Worm (Caenorhabditis elegans) whole organism, midembryonic: ENCODE measurements around the gene mks-3.

Experiments used
- T22C8.4 ChIP-seq: fragments of 200-800 bp; sonication (Bioruptor generic); IDR thresholded peaks from 2 replicates; pipeline ENCODE4 v1.3.6; 2022; ENCODE audit warnings: missing genetic modification characterization, missing compliant biosample characterization
- cog-1 ChIP-seq: sonication (generic microtip); optimal IDR thresholded peaks from 2 replicates; lab custom pipeline; 2016; ENCODE audit warnings: missing genetic modification characterization, missing compliant biosample characterization
- flt-1 ChIP-seq: fragments of 200-800 bp; sonication (Bioruptor generic); IDR thresholded peaks from 2 replicates; pipeline ENCODE4 v1.3.6; 2022; ENCODE audit warnings: missing genetic modification characterization, missing compliant biosample characterization
- med-1 ChIP-seq: sonication (generic microtip); optimal IDR thresholded peaks from 2 replicates; lab custom pipeline; 2017; ENCODE audit warnings: missing genetic modification characterization, mild to moderate bottlenecking, missing compliant biosample characterization, antibody characterized with exemption, missing genetic modification reagents; ENCODE audit not compliant: insufficient read depth
- ref-1 ChIP-seq: fragments of 200-800 bp; sonication (Bioruptor generic); conservative IDR thresholded peaks from 2 replicates; pipeline ENCODE4 v1.3.6; 2022; ENCODE audit warnings: missing genetic modification reagents, missing genetic modification characterization, missing compliant biosample characterization
- tab-1 ChIP-seq: fragments of 200-800 bp; sonication (Bioruptor generic); IDR thresholded peaks from 2 replicates; pipeline ENCODE4 v1.3.6; 2022; ENCODE audit warnings: missing genetic modification characterization, missing compliant biosample characterization
- ztf-23 ChIP-seq: fragments of 200-800 bp; sonication (Bioruptor generic); IDR thresholded peaks from 2 replicates; pipeline ENCODE4 v1.3.6; 2022; ENCODE audit warnings: missing genetic modification reagents, missing genetic modification characterization, missing compliant biosample characterization
- ztf-29 ChIP-seq: fragments of 200-800 bp; sonication (Bioruptor generic); IDR thresholded peaks from 2 replicates; pipeline ENCODE4 v1.3.6; 2022; ENCODE audit warnings: missing genetic modification reagents, missing genetic modification characterization, missing compliant biosample characterization

ce11 chrII:7542952-7543351, 40.5 kb downstream of the mks-3 start:
- TF ChIP-seq flt-1 = no peak
- no peak for TF ChIP-seq tab-1 (GFP tag; lab: Robert Waterston, UW)
- no peak for TF ChIP-seq T22C8.4 (GFP tag; lab: Robert Waterston, UW)
- no peak for TF ChIP-seq ztf-29
- no peak for TF ChIP-seq med-1 (GFP tag; lab: Kevin White, UChicago)
- TF ChIP-seq ref-1 (GFP tag; lab: Robert Waterston, UW) = no peak
- TF ChIP-seq ztf-23 (GFP tag; lab: Robert Waterston, UW) = no peak
- no peak for TF ChIP-seq cog-1 (tag; lab: Kevin White, UChicago)
